Worm (Caenorhabditis elegans): ENCODE data around the gene F16G10.13.

F16G10.13 gene

ce11 chrII:2390884-2391283 is 4.9 kb downstream of the F16G10.13 start, which contains the start of gene F16G10.10:
Gene F16G10.10, minus strand, starts transcription at chrII:2390984.
- TF ChIP-seq ztf-4 (tag; optimal IDR thresholded peaks at IDR 0.05) (no peak), nhr-28 (tag; optimal IDR thresholded peaks at IDR 0.05) (no peak), skn-1 (tag; optimal IDR thresholded peaks at IDR 0.05) (no peak), pqm-1 (tag; optimal IDR thresholded peaks at IDR 0.05) (no peak), unc-62 (GFP tag; optimal IDR thresholded peaks at IDR 0.05) (no peak), nhr-25 (tag; optimal IDR thresholded peaks at IDR 0.05) (no peak), egl-27 (tag; optimal IDR thresholded peaks at IDR 0.05) (no peak), lin-15B (tag; optimal IDR thresholded peaks at IDR 0.05) (no peak), sea-2 (GFP tag; optimal IDR thresholded peaks at IDR 0.05) (no peak), tbx-2 (tag; optimal IDR thresholded peaks at IDR 0.05) (no peak), aly-2 (tag; optimal IDR thresholded peaks at IDR 0.05) (no peak), ceh-16 (tag; optimal IDR thresholded peaks at IDR 0.05) (no peak), nhr-237 (tag; optimal IDR thresholded peaks at IDR 0.05) (no peak), unc-39 (tag; optimal IDR thresholded peaks at IDR 0.05) (no peak), nfya-1 (tag; optimal IDR thresholded peaks at IDR 0.05; ENCODE audit: insufficient read depth) (no peak), ceh-9 (tag; optimal IDR thresholded peaks at IDR 0.05) (no peak), snpc-4 (tag; optimal IDR thresholded peaks at IDR 0.05) (no peak), pha-4 (tag; optimal IDR thresholded peaks at IDR 0.05) (no peak), ceh-82 (tag; optimal IDR thresholded peaks at IDR 0.05) (no peak), R02D3.7 (tag; optimal IDR thresholded peaks at IDR 0.05) (no peak)

DNA sequence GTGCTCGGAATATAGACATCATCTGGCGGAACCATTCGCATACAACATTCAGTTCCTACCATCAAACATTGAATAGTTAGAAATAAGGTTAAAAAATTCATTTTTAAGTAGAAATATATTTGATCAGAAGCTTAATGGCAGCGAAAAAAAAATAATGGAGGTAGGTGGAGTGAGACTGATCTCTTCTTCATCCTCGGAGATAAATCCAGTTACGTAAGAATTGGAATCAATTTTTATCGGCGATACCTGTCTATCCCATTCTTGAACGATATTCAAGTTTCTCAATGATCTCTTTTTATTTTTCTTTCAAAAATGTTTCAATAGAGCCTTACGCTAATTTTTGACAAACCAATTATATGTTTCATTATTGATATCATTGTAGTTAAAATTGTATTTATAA is 10.3 kb downstream of the F16G10.13 start, which contains the start of gene F16G10.9:
TSS of gene F16G10.9 (minus strand) at position 101 of the 400 bp plus-strand sequence.
- TF ChIP-seq pha-4 (tag; optimal IDR thresholded peaks at IDR 0.05) = no peak
- TF ChIP-seq nhr-28 (tag; optimal IDR thresholded peaks at IDR 0.05) = no peak
- no peak for TF ChIP-seq nhr-67 (tag; optimal IDR thresholded peaks at IDR 0.05)
- no peak for TF ChIP-seq ama-1 (optimal IDR thresholded peaks at IDR 0.05)
- TF ChIP-seq skn-1 (tag; optimal IDR thresholded peaks at IDR 0.05) = no peak
- TF ChIP-seq lsy-12 (tag; optimal IDR thresholded peaks at IDR 0.05) = no peak
- TF ChIP-seq ceh-28 (tag; optimal IDR thresholded peaks at IDR 0.05) = no peak
- TF ChIP-seq unc-62 (GFP tag; optimal IDR thresholded peaks at IDR 0.05) = no peak
- no peak for TF ChIP-seq daf-12 (tag; optimal IDR thresholded peaks at IDR 0.05)
- no peak for TF ChIP-seq pqm-1 (tag; optimal IDR thresholded peaks at IDR 0.05)
- no peak for TF ChIP-seq nhr-76 (tag; optimal IDR thresholded peaks at IDR 0.05)
- no peak for TF ChIP-seq tbx-2 (tag; optimal IDR thresholded peaks at IDR 0.05)
- no peak for TF ChIP-seq egl-5 (tag; optimal IDR thresholded peaks at IDR 0.05)
- TF ChIP-seq nhr-77 (tag; optimal IDR thresholded peaks at IDR 0.05) = no peak
- no peak for TF ChIP-seq lin-15B (tag; optimal IDR thresholded peaks at IDR 0.05)
- no peak for TF ChIP-seq ceh-82 (tag; optimal IDR thresholded peaks at IDR 0.05)
- TF ChIP-seq mdl-1 (tag; optimal IDR thresholded peaks at IDR 0.05) = no peak
- TF ChIP-seq elt-3 (tag; optimal IDR thresholded peaks at IDR 0.05) = no peak
- TF ChIP-seq nhr-25 (tag; optimal IDR thresholded peaks at IDR 0.05) = no peak

- TF ChIP-seq unc-39 (tag; optimal IDR thresholded peaks at IDR 0.05) = no peak
Observed at ce11 chrII:2383334-2383733, 12.4 kb downstream of the F16G10.13 start, which contains the start of gene F16G10.8. Gene F16G10.8, minus strand, starts transcription at chrII:2383434.

ce11 chrII:2380174-2380573 is 15.6 kb downstream of the F16G10.13 start, which contains the start of gene F16G10.7:
Gene F16G10.7, minus strand, starts transcription at chrII:2380274.
- peak; percentile 38 for TF ChIP-seq nfya-1 (tag; optimal IDR thresholded peaks at IDR 0.05; ENCODE audit: insufficient read depth)
- TF ChIP-seq ceh-28 (tag; optimal IDR thresholded peaks at IDR 0.05) = no peak

DNA sequence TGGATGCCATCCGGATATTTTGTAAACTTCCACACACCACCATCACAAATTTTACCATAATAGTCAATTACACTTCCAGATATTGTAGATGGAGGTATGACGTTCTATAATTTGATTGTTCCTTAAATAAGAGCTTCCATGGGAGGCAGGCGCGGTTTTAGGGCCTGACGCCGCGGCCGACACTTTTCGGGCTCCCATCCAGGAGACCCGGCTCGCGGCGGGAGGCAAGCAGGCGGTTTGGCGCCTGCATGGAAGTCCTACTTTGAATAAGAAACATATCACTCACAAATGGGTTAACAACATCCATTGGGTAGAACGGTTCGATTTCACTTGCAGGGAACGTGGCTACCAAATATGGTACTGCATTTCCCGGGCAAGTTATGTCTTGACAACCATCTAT is 16.1 kb downstream of the F16G10.13 start:
- TF ChIP-seq lin-15B (tag; optimal IDR thresholded peaks at IDR 0.05) (no peak), sea-2 (GFP tag; optimal IDR thresholded peaks at IDR 0.05) (no peak), egl-27 (tag; optimal IDR thresholded peaks at IDR 0.05) (no peak), pha-4 (tag; optimal IDR thresholded peaks at IDR 0.05) (no peak), ceh-9 (tag; optimal IDR thresholded peaks at IDR 0.05) (no peak), nhr-77 (tag; optimal IDR thresholded peaks at IDR 0.05) (no peak), nhr-237 (tag; optimal IDR thresholded peaks at IDR 0.05) (no peak)

- TF ChIP-seq R02D3.7 (tag; optimal IDR thresholded peaks at IDR 0.05) = no peak
- peak; percentile 93 for TF ChIP-seq egl-27 (tag; optimal IDR thresholded peaks at IDR 0.05)
- TF ChIP-seq nhr-28 (tag; optimal IDR thresholded peaks at IDR 0.05) = no peak
- TF ChIP-seq ceh-28 (tag; optimal IDR thresholded peaks at IDR 0.05) = peak; percentile 5
- no peak for TF ChIP-seq lin-39 (tag; optimal IDR thresholded peaks at IDR 0.05)
- no peak for TF ChIP-seq zag-1 (tag; optimal IDR thresholded peaks at IDR 0.05)
- no peak for TF ChIP-seq lin-15B (tag; optimal IDR thresholded peaks at IDR 0.05)
- no peak for TF ChIP-seq nhr-12 (tag; optimal IDR thresholded peaks at IDR 0.05)
- no peak for TF ChIP-seq fkh-2 (tag; optimal IDR thresholded peaks at IDR 0.05)
- peak; percentile 98 for TF ChIP-seq pqm-1 (tag; optimal IDR thresholded peaks at IDR 0.05)
- TF ChIP-seq ceh-82 (tag; optimal IDR thresholded peaks at IDR 0.05) = no peak
- TF ChIP-seq eor-1 (tag; optimal IDR thresholded peaks at IDR 0.05) = no peak
- TF ChIP-seq pha-4 (tag; optimal IDR thresholded peaks at IDR 0.05) = peak; percentile 79
- TF ChIP-seq ama-1 (optimal IDR thresholded peaks at IDR 0.05) = no peak
- peak; percentile 80 for TF ChIP-seq fos-1 (tag; optimal IDR thresholded peaks at IDR 0.05)
- TF ChIP-seq elt-2 (tag; optimal IDR thresholded peaks at IDR 0.05) = peak; percentile 100
- TF ChIP-seq nhr-237 (tag; optimal IDR thresholded peaks at IDR 0.05) = no peak
- TF ChIP-seq fkh-10 (GFP tag; optimal IDR thresholded peaks at IDR 0.05) = no peak
- TF ChIP-seq sea-2 (GFP tag; optimal IDR thresholded peaks at IDR 0.05) = no peak
- TF ChIP-seq elt-3 (tag; optimal IDR thresholded peaks at IDR 0.05) = no peak
- TF ChIP-seq nhr-76 (tag; optimal IDR thresholded peaks at IDR 0.05) = no peak
- TF ChIP-seq lsy-12 (tag; optimal IDR thresholded peaks at IDR 0.05) = peak; percentile 91
- TF ChIP-seq jun-1 (tag; optimal IDR thresholded peaks at IDR 0.05) = peak; percentile 99
- no peak for TF ChIP-seq hmg-11 (tag; optimal IDR thresholded peaks at IDR 0.05)
Observed at ce11 chrII:2378465-2379009, 17.2 kb downstream of the F16G10.13 start.

Measured in whole organism, L3 larva.